Worm (Caenorhabditis elegans) whole organism, L4/young adult: Measurements from ENCODE around the gene mdt-10.

Experiments used
- W03F9.2 ChIP-seq: fragments of 150-350 bp; optimal IDR thresholded peaks from 2 replicates; lab custom pipeline; 2014; ENCODE audit warnings: missing biosample characterization, missing genetic modification characterization
- him-1 ChIP-seq: sonication (generic microtip); optimal IDR thresholded peaks from 2 replicates; lab custom pipeline; 2016; ENCODE audit warnings: missing genotype, missing genetic modification reagents, missing genetic modification characterization, missing compliant biosample characterization

DNA sequence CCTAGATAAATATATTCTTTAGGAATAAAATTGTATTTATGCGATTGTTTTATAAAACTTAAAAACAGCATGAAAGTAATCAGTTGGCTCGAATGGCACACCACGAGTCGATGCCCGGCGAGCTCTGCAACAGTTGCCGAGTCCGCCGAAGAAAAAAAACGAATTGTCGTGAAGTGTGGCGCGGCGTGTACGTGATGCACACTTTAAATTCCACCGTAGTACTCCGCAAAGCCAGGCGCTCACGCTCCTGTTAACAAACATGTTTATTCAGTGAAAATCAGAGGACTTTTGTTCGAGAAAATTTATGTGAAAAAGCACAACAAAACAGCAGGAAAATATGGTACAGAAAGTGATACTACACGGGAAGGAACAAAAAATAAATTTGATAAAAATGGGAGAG lies 15.8 kb upstream of the mdt-10 start:
- peak; percentile 3 for TF ChIP-seq W03F9.2 (tag; lab: Kevin White, UChicago)
- TF ChIP-seq him-1 (tag; lab: Kevin White, UChicago): no peak
